Worm (Caenorhabditis elegans): ENCODE results near the gene fahd-1.

Gene fahd-1

DNA sequence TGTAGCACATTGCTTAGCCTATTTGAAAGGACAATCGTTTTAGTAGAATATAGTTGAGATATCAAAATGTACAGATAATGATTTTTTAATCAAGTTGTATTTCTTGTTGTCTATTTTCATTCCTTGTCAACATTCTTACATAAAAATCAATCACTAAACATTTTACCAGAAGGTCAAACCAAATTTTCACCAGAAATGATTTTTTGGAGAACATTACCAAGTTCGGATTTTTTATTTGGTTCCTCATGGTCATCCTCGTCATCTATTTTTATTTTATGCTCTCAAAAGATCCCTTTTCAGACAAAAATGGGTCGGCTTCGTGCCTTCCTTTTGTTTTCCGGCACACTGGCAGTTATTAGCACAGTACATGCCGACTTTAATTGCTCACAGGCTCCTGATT, 18.6 kb upstream of the fahd-1 start, which contains the start of gene tyr-1:
Gene tyr-1, plus strand, starts transcription at position 301 of the 400 bp plus-strand sequence.
- TF ChIP-seq dao-5 (tag; optimal IDR thresholded peaks at IDR 0.05): no peak
- TF ChIP-seq him-1 (tag; optimal IDR thresholded peaks at IDR 0.05): no peak
- TF ChIP-seq W03F9.2 (tag; optimal IDR thresholded peaks at IDR 0.05): no peak

DNA sequence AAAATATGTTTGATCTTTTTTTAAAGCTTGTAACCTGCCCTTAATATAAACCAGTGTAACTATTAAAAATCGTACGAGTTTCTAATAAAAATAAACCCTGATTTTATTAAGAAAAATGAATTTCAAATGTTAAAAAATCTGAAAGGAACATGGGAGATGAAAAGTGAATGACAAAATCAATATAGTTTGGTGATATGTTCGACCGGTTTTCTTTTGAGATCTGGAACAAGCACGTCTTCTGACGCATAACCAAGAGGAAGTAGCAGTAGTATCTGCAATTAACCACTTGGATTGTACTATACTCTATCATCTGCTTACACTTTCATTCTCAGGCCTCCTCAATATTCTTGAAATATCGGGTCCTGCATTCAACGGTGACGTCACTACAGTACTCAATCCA, 15.0 kb upstream of the fahd-1 start:
- TF ChIP-seq W03F9.2 (tag; optimal IDR thresholded peaks at IDR 0.05) (no peak), dao-5 (tag; optimal IDR thresholded peaks at IDR 0.05) (no peak), him-1 (tag; optimal IDR thresholded peaks at IDR 0.05) (no peak)

- TF ChIP-seq dao-5 (tag; optimal IDR thresholded peaks at IDR 0.05) (no peak), W03F9.2 (tag; optimal IDR thresholded peaks at IDR 0.05) (no peak), him-1 (tag; optimal IDR thresholded peaks at IDR 0.05) (no peak)
Observed at ce11 chrIII:7878852-7879329, 13.2 kb upstream of the fahd-1 start, which contains the start of gene sup-18. Gene sup-18 (minus strand): TSS chrIII:7878902.

DNA sequence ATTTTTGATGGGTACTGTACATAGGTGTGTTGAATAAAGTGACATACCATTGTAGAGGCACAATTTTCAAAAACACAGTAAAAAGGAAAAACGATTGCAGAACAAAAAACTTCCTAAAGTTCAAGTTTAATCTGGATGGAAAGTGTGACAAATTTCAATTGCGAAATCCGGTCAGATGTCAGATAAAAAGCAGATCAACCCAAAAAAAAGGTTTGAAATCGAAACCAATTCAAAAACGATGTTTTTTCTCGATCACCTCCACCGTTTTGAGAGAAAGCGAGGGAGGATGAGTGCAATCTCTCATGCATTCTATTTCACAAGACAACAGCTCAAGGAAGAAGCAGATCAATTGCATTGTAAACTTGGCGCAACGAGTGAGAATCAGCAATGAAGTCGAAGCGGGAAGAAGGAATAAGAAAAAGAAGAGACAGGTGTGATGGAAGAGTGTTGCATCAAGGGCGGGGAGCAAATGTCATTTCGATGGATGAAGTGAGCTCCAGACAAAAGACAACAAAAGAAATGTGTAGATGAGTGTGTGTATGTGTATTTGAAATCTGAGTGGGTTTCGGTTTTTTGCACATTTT, 11.8 kb upstream of the fahd-1 start:
- TF ChIP-seq dao-5 (tag; optimal IDR thresholded peaks at IDR 0.05) (no peak), W03F9.2 (tag; optimal IDR thresholded peaks at IDR 0.05) (no peak), him-1 (tag; optimal IDR thresholded peaks at IDR 0.05) (no peak)

- no peak for TF ChIP-seq dao-5 (tag; optimal IDR thresholded peaks at IDR 0.05)
- TF ChIP-seq W03F9.2 (tag; optimal IDR thresholded peaks at IDR 0.05): no peak
- TF ChIP-seq him-1 (tag; optimal IDR thresholded peaks at IDR 0.05): no peak
Observed at ce11 chrIII:7882900-7883299, 9.2 kb upstream of the fahd-1 start, which contains the start of gene ZK688.9. Gene ZK688.9 (minus strand): TSS chrIII:7883000.

DNA sequence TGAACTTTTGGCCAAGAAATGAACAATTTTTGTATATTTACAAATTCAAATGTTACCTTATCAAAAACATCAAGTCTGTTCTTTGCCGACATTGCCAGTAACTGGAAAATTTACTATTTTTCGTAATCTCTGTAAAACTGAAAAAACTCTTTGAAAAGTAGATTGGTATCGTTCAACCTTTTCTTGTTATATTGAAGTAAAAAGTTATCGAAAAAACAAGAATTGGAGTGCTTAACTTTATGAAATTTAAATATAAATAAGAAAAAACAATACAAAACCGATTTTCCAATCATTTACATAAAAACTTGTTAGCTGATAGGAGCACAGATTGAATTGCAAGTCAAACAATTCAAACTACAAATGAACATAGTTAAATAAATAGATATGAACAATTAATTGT, 7.2 kb upstream of the fahd-1 start, which contains the start of gene ZK688.11:
Gene ZK688.11, minus strand, starts transcription at position 101 of the 400 bp plus-strand sequence.
- TF ChIP-seq him-1 (tag; optimal IDR thresholded peaks at IDR 0.05): no peak
- TF ChIP-seq W03F9.2 (tag; optimal IDR thresholded peaks at IDR 0.05): no peak
- no peak for TF ChIP-seq dao-5 (tag; optimal IDR thresholded peaks at IDR 0.05)

DNA sequence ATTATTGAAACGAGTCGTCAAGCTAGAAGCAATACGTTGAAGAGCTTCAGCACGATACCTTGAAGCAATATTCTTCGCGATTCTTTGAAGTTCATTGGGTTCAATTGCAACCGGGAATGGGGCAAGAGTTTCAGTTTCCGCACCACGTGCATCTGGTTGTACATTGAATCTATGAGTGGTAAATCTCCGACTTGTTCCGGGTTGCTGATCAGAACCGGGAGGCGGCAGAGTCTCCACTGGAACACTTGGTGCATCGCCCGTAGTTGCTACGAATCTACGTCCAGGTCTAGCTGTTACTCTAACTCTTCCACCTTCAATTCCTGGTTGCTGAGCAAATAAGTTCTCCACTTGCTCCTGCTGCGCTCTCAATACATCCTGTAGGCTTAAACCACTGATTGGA, 3.0 kb upstream of the fahd-1 start:
- TF ChIP-seq W03F9.2 (tag; optimal IDR thresholded peaks at IDR 0.05) (no peak), dao-5 (tag; optimal IDR thresholded peaks at IDR 0.05) (no peak), him-1 (tag; optimal IDR thresholded peaks at IDR 0.05) (no peak)

- TF ChIP-seq him-1 (tag; optimal IDR thresholded peaks at IDR 0.05) (no peak), W03F9.2 (tag; optimal IDR thresholded peaks at IDR 0.05) (no peak), dao-5 (tag; optimal IDR thresholded peaks at IDR 0.05) (no peak)
Observed at ce11 chrIII:7892333-7892732, 277 bp downstream of the fahd-1 start.

- TF ChIP-seq dao-5 (tag; optimal IDR thresholded peaks at IDR 0.05) (no peak), him-1 (tag; optimal IDR thresholded peaks at IDR 0.05) (no peak), W03F9.2 (tag; optimal IDR thresholded peaks at IDR 0.05) (no peak)
Observed at ce11 chrIII:7893224-7893623, 1.2 kb downstream of the fahd-1 start.

DNA sequence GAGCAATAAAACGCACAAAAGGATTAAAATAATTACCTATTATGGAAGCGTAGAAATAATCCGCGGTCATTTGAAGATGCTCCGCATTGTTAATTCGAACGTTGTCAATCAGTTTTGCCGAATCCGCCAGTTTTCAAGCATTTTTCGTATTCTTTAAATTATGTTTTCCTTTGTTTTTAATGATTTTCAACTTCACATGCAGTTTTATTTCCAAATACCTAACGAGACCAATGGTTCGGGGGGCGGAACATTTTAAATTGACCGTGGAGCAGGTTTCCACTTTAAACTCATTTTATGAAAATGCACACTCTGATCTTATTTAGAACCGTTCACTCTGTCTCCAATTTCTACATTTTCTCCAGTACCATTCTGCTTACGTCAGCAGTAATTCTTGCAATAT, 2.7 kb downstream of the fahd-1 start, which contains the start of gene ZK688.4:
Gene ZK688.4, plus strand, starts transcription at position 301 of the 400 bp plus-strand sequence.
- TF ChIP-seq W03F9.2 (tag; optimal IDR thresholded peaks at IDR 0.05): no peak
- no peak for TF ChIP-seq him-1 (tag; optimal IDR thresholded peaks at IDR 0.05)

- TF ChIP-seq W03F9.2 (tag; optimal IDR thresholded peaks at IDR 0.05) (no peak), dao-5 (tag; optimal IDR thresholded peaks at IDR 0.05) (no peak), him-1 (tag; optimal IDR thresholded peaks at IDR 0.05) (no peak)
Observed at ce11 chrIII:7896925-7897324, 4.9 kb downstream of the fahd-1 start, which contains the start of gene ZK688.10. Gene ZK688.10 (minus strand): TSS chrIII:7897025.

DNA sequence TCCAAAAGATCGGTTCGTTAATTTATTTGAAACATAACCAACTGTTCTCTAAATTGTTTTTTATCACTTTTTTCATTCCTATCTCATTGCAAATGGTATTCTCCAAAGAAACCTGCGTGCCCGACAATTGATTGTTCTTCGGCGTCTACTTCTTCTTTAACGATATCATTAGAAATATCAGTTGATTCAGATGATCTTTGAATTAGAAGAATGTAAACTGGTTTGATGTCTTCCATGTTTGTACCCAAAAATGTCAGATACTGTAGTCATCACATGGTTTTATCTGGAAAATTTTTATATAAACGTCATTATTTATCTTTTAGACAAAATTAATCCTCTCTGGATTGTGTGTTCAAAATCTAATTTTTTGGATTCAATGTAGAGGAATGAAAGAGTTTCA, 5.7 kb downstream of the fahd-1 start:
- TF ChIP-seq W03F9.2 (tag; optimal IDR thresholded peaks at IDR 0.05) (no peak), him-1 (tag; optimal IDR thresholded peaks at IDR 0.05) (no peak), dao-5 (tag; optimal IDR thresholded peaks at IDR 0.05) (no peak)

DNA sequence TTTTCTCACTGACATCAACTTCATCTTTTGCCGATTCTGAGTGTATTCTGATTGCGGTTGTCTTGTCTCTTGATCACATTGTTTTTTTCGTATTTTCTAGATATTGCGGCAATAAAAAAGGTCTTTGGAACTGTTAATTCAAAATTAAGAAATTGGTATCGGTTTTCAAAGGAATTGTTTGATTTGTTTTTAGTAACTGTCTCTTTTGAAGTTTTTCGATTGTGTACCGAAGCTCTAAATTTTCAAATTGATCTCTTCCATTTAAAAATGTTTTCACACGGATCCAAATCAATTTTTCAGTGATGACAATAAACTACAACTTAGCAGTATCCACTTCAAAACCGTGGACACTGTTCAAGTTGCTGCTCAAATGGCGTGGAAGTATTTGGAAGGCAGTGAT, 8.7 kb downstream of the fahd-1 start, which contains the start of gene best-24:
Gene best-24, plus strand, starts transcription at position 301 of the 400 bp plus-strand sequence.
- no peak for TF ChIP-seq W03F9.2 (tag; optimal IDR thresholded peaks at IDR 0.05)
- no peak for TF ChIP-seq him-1 (tag; optimal IDR thresholded peaks at IDR 0.05)
- TF ChIP-seq dao-5 (tag; optimal IDR thresholded peaks at IDR 0.05): no peak

ce11 chrIII:7903427-7903826, 11.4 kb downstream of the fahd-1 start:
- TF ChIP-seq W03F9.2 (tag; optimal IDR thresholded peaks at IDR 0.05): no peak
- no peak for TF ChIP-seq him-1 (tag; optimal IDR thresholded peaks at IDR 0.05)
- no peak for TF ChIP-seq dao-5 (tag; optimal IDR thresholded peaks at IDR 0.05)

- TF ChIP-seq dao-5 (tag; optimal IDR thresholded peaks at IDR 0.05): no peak
- no peak for TF ChIP-seq W03F9.2 (tag; optimal IDR thresholded peaks at IDR 0.05)
- no peak for TF ChIP-seq him-1 (tag; optimal IDR thresholded peaks at IDR 0.05)
Observed at ce11 chrIII:7907515-7907914, 15.5 kb downstream of the fahd-1 start, which contains the start of gene pcp-5. Gene pcp-5 (minus strand): TSS chrIII:7907615.
